Fruit fly (Drosophila melanogaster) whole organism, prepupa: ENCODE results near the gene CG43759.

Source experiments
- CG10669 ChIP-seq: fragments of 200-800 bp; sonication (Bioruptor generic); optimal IDR thresholded peaks from 3 replicates; lab custom pipeline; 2018; ENCODE audit warnings: missing biosample characterization, mild to moderate bottlenecking, missing genetic modification characterization, moderate library complexity
- CG11762 ChIP-seq: fragments of 200-800 bp; sonication (Bioruptor generic); optimal IDR thresholded peaks from 3 replicates; lab custom pipeline; 2016; ENCODE audit warnings: missing biosample characterization, missing genetic modification characterization; ENCODE audit not compliant: insufficient read depth
- CG11902 ChIP-seq: fragments of 200-800 bp; sonication (Bioruptor generic); optimal IDR thresholded peaks from 3 replicates; lab custom pipeline; 2016; ENCODE audit warnings: missing biosample characterization, missing genetic modification characterization
- CG15336 ChIP-seq: fragments of 200-800 bp; sonication (Bioruptor generic); IDR thresholded peaks from 2 replicates; pipeline ENCODE4 v1.3.6; 2022; ENCODE audit warnings: missing biosample characterization, missing genetic modification characterization
- CG3032 ChIP-seq: fragments of 200-800 bp; optimal IDR thresholded peaks from 2 replicates; lab custom pipeline; 2019; ENCODE audit warnings: missing biosample characterization, mild to moderate bottlenecking, missing genetic modification characterization, moderate library complexity
- CG32006 ChIP-seq: fragments of 200-800 bp; sonication (Bioruptor generic); optimal IDR thresholded peaks from 3 replicates; lab custom pipeline; 2017; ENCODE audit warnings: missing biosample characterization, mild to moderate bottlenecking, missing genetic modification characterization
- CG4318 ChIP-seq: fragments of 200-800 bp; sonication (Bioruptor generic); optimal IDR thresholded peaks from 3 replicates; lab custom pipeline; 2017; ENCODE audit warnings: missing biosample characterization, mild to moderate bottlenecking, missing genetic modification characterization
- CG6163 ChIP-seq: fragments of 200-800 bp; sonication (Bioruptor generic); IDR thresholded peaks from 3 replicates; pipeline ENCODE4 v1.3.6; 2022; ENCODE audit warnings: missing biosample characterization, missing genetic modification characterization
- CG6276 ChIP-seq: fragments of 200-800 bp; sonication (Bioruptor generic); optimal IDR thresholded peaks from 2 replicates; lab custom pipeline; 2017; ENCODE audit warnings: missing biosample characterization, mild to moderate bottlenecking, missing genetic modification characterization
- CG6792 ChIP-seq: fragments of 200-800 bp; sonication (Bioruptor generic); optimal IDR thresholded peaks from 3 replicates; lab custom pipeline; 2016; ENCODE audit warnings: missing biosample characterization, missing genetic modification characterization
- CG6808 ChIP-seq: fragments of 200-800 bp; sonication (Bioruptor generic); optimal IDR thresholded peaks from 3 replicates; lab custom pipeline; 2017; ENCODE audit warnings: missing biosample characterization, missing genetic modification characterization, mild to moderate bottlenecking, moderate library complexity, missing genetic modification reagents
- CG6854 ChIP-seq: fragments of 200-800 bp; sonication (Bioruptor generic); optimal IDR thresholded peaks from 2 replicates; lab custom pipeline; 2017; ENCODE audit warnings: missing biosample characterization, mild to moderate bottlenecking, missing genetic modification characterization
- CG8119 ChIP-seq: fragments of 200-800 bp; sonication (Bioruptor generic); IDR thresholded peaks from 3 replicates; pipeline ENCODE4 v1.3.6; 2022; ENCODE audit warnings: missing biosample characterization, missing genetic modification characterization
- CG9139 ChIP-seq: fragments of 200-800 bp; sonication (Bioruptor generic); optimal IDR thresholded peaks from 3 replicates; lab custom pipeline; 2017; ENCODE audit warnings: missing biosample characterization, mild to moderate bottlenecking, missing genetic modification characterization
- Eip78C ChIP-seq: fragments of 200-800 bp; sonication (Bioruptor generic); peaks from one replicate; lab custom pipeline; 2016; ENCODE audit warnings: missing biosample characterization, missing genetic modification characterization
- Eip93F ChIP-seq: fragments of 200-800 bp; sonication (Bioruptor generic); optimal IDR thresholded peaks from 2 replicates; lab custom pipeline; 2016; ENCODE audit warnings: missing biosample characterization, mild to moderate bottlenecking, missing genetic modification characterization
- Ets21C ChIP-seq: fragments of 200-800 bp; sonication (Bioruptor generic); optimal IDR thresholded peaks from 3 replicates; lab custom pipeline; 2016; ENCODE audit warnings: missing biosample characterization, missing genetic modification characterization
- Ets96B ChIP-seq: fragments of 200-800 bp; optimal IDR thresholded peaks from 2 replicates; lab custom pipeline; 2019; ENCODE audit warnings: missing biosample characterization, mild to moderate bottlenecking, missing genetic modification characterization, moderate library complexity
- Gug ChIP-seq: fragments of 200-800 bp; sonication (Bioruptor generic); IDR thresholded peaks from 2 replicates; pipeline ENCODE4 v1.3.6; 2022; ENCODE audit warnings: missing biosample characterization, missing genetic modification characterization
- Hr39 ChIP-seq: fragments of 200-800 bp; sonication (Bioruptor generic); optimal IDR thresholded peaks from 2 replicates; lab custom pipeline; 2016; ENCODE audit warnings: missing biosample characterization, missing genetic modification characterization
- Hr4 ChIP-seq: fragments of 200-800 bp; sonication (Bioruptor generic); optimal IDR thresholded peaks from 3 replicates; lab custom pipeline; 2016; ENCODE audit warnings: missing biosample characterization, missing genetic modification characterization
- OdsH ChIP-seq: fragments of 200-800 bp; sonication (Bioruptor generic); optimal IDR thresholded peaks from 3 replicates; lab custom pipeline; 2016; ENCODE audit warnings: missing biosample characterization, missing genetic modification characterization
- Smox ChIP-seq: fragments of 200-800 bp; sonication (Bioruptor generic); optimal IDR thresholded peaks from 3 replicates; lab custom pipeline; 2016; ENCODE audit warnings: missing biosample characterization, missing genetic modification characterization
- Sox102F ChIP-seq: fragments of 200-800 bp; sonication (Bioruptor generic); optimal IDR thresholded peaks from 2 replicates; lab custom pipeline; 2016; ENCODE audit warnings: missing biosample characterization, mild to moderate bottlenecking, missing genetic modification characterization
- Sox14 ChIP-seq: fragments of 200-800 bp; sonication (Bioruptor generic); optimal IDR thresholded peaks from 3 replicates; lab custom pipeline; 2016; ENCODE audit warnings: missing biosample characterization, missing genetic modification characterization
- acj6 ChIP-seq: fragments of 200-800 bp; sonication (Bioruptor generic); optimal IDR thresholded peaks from 3 replicates; lab custom pipeline; 2016; ENCODE audit warnings: missing biosample characterization, missing genetic modification characterization
- dac ChIP-seq: fragments of 200-800 bp; sonication (Bioruptor generic); optimal IDR thresholded peaks from 2 replicates; lab custom pipeline; 2017; ENCODE audit warnings: missing biosample characterization, mild to moderate bottlenecking, missing genetic modification characterization
- dsx ChIP-seq: fragments of 200-800 bp; optimal IDR thresholded peaks from 3 replicates; lab custom pipeline; 2019; ENCODE audit warnings: missing biosample characterization, mild to moderate bottlenecking, missing genetic modification characterization, moderate library complexity; ENCODE audit not compliant: poor library complexity, severe bottlenecking
- eg ChIP-seq: fragments of 200-800 bp; sonication (Bioruptor generic); IDR thresholded peaks from 3 replicates; pipeline ENCODE4 v1.3.6; 2022; ENCODE audit warnings: missing biosample characterization, missing genetic modification characterization
- esn ChIP-seq: fragments of 200-800 bp; sonication (Bioruptor generic); optimal IDR thresholded peaks from 2 replicates; lab custom pipeline; 2016; ENCODE audit warnings: missing biosample characterization, mild to moderate bottlenecking, missing genetic modification characterization, moderate library complexity
- fd59A ChIP-seq: fragments of 200-800 bp; sonication (Bioruptor generic); optimal IDR thresholded peaks from 2 replicates; lab custom pipeline; 2017; ENCODE audit warnings: missing biosample characterization, mild to moderate bottlenecking, missing genetic modification characterization, missing genetic modification reagents
- fd85E ChIP-seq: fragments of 200-800 bp; sonication (Bioruptor generic); optimal IDR thresholded peaks from 3 replicates; lab custom pipeline; 2016; ENCODE audit warnings: missing biosample characterization, missing genetic modification characterization
- fkh ChIP-seq: fragments of 200-800 bp; sonication (Bioruptor generic); optimal IDR thresholded peaks from 3 replicates; lab custom pipeline; 2017; ENCODE audit warnings: missing biosample characterization, mild to moderate bottlenecking, missing genetic modification characterization, moderate library complexity
- lz ChIP-seq: fragments of 200-800 bp; sonication (Bioruptor generic); optimal IDR thresholded peaks from 3 replicates; lab custom pipeline; 2016; ENCODE audit warnings: missing biosample characterization, missing genetic modification characterization
- net ChIP-seq: fragments of 200-800 bp; sonication (Bioruptor generic); optimal IDR thresholded peaks from 3 replicates; lab custom pipeline; 2016; ENCODE audit warnings: missing biosample characterization, missing genetic modification characterization
- pdm3 ChIP-seq: fragments of 200-800 bp; sonication (Bioruptor generic); optimal IDR thresholded peaks from 3 replicates; lab custom pipeline; 2016; ENCODE audit warnings: missing biosample characterization, missing genetic modification characterization
- ss ChIP-seq, 2 experiments: fragments of 200-800 bp; sonication (Bioruptor generic); optimal IDR thresholded peaks; 2 replicates in 1 of 2; 3 replicates in 1 of 2; lab custom pipeline; 2017 to 2018; ENCODE audit warnings: mild to moderate bottlenecking in 2 of 2, missing biosample characterization in 2 of 2, missing genetic modification characterization in 2 of 2, moderate library complexity in 1 of 2
- svp ChIP-seq: fragments of 200-800 bp; sonication (Bioruptor generic); peaks from one replicate; lab custom pipeline; 2016; ENCODE audit warnings: missing biosample characterization, missing genetic modification characterization
- topi ChIP-seq: fragments of 200-800 bp; sonication (Bioruptor generic); optimal IDR thresholded peaks from 3 replicates; lab custom pipeline; 2016; ENCODE audit warnings: missing biosample characterization, missing genetic modification characterization
- vri ChIP-seq: fragments of 200-800 bp; sonication (Bioruptor generic); optimal IDR thresholded peaks from 3 replicates; lab custom pipeline; 2016; ENCODE audit warnings: missing biosample characterization, mild to moderate bottlenecking, missing genetic modification characterization

CG43759 gene

DNA sequence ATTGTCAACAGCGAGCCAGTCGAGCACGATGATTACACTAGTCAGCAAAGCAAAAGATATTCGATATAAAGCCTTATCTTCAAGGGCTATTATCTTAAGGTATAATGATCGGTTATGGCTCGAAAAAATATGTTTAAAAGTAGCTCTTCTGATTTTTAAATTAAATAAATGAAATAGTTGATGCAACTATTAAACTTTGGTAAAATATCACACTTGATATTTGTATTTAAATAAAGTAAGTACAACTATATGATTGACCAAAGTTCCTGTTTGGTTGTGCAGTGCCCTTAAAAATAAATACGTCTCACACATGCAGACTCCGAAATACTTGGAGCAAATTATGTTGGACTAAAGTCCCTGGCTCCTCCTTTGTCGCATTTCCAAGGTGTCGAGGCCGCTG is 32.2 kb upstream of the CG43759 start:
- TF ChIP-seq CG9139: no peak
- no peak for TF ChIP-seq vri (GFP tag; lab: Kevin White, UChicago)
- TF ChIP-seq topi: no peak
- peak in 1 of 2 experiments; percentile 2 for TF ChIP-seq ss (GFP tag; optimal IDR thresholded peaks at IDR 0.05; lab: Kevin White, UChicago)
- TF ChIP-seq CG6276: peak; percentile 15
- TF ChIP-seq CG15336 (GFP tag; lab: Robert Waterston, UW): peak; percentile 42; the same call in 1 of the 2 replicates
- TF ChIP-seq CG3032 (tag; lab: Kevin White, UChicago): peak; percentile 28
- TF ChIP-seq CG8119 (GFP tag; lab: Robert Waterston, UW): no peak
- TF ChIP-seq lz (GFP tag; lab: Kevin White, UChicago): no peak
- peak; percentile 77 for TF ChIP-seq Eip78C (GFP tag; lab: Kevin White, UChicago)
- no peak for TF ChIP-seq svp (GFP tag; lab: Kevin White, UChicago)
- TF ChIP-seq esn (GFP tag; lab: Kevin White, UChicago): peak; percentile 5
- TF ChIP-seq pdm3 (GFP tag; lab: Kevin White, UChicago): peak; percentile 23
- TF ChIP-seq Ets96B (tag; lab: Kevin White, UChicago): peak; percentile 31
- TF ChIP-seq CG6808 (GFP tag; lab: Kevin White, UChicago): peak; percentile 7
- no peak for TF ChIP-seq Hr4 (GFP tag; lab: Kevin White, UChicago)
- TF ChIP-seq acj6 (GFP tag; lab: Kevin White, UChicago): no peak
- peak; percentile 1 for TF ChIP-seq CG32006
- TF ChIP-seq dsx: peak; percentile 41
- peak; percentile 10 for TF ChIP-seq OdsH

DNA sequence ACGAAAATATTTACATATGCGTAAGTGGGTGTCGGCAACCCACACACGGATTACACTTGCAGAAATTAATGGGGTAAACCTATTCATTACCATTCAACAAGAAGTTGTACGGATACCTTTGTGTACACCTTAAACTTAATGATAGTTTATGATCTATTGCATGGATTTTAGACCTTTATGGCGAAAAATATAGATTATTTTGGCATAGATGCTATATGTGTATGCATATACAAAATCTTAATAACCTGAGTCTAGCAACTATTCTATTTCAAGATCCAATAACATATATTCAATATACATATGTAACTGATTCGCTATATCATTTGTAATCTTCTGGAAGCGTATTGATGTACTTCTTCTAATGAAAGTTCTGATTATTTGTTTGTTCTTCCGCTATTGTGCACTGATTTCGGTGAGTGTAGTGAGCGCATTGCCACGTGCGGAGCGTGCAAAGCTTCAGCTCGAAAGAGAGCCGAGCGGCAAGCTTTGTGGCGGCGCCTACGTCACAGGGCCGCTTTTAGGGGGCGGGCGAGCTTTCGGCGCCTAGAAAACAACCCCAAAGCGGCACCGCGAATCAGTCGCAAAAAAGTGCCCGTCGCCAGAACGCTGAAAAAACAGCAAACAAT is 30.2 kb upstream of the CG43759 start, which contains the start of gene CG7378:
TSS of gene CG7378 (plus strand) at position 576 of the 626 bp plus-strand sequence.
- peak; percentile 35 for TF ChIP-seq Hr4 (GFP tag; lab: Kevin White, UChicago)
- TF ChIP-seq CG6792 (GFP tag; lab: Kevin White, UChicago): no peak
- no peak for TF ChIP-seq CG6854 (GFP tag; lab: Kevin White, UChicago)
- no peak for TF ChIP-seq fd59A (GFP tag; lab: Kevin White, UChicago)
- peak; percentile 63 for TF ChIP-seq fkh (GFP tag; lab: Kevin White, UChicago)
- TF ChIP-seq Eip78C (GFP tag; lab: Kevin White, UChicago): peak; percentile 89
- peak; percentile 5; the same call in 1 of the 3 replicates for TF ChIP-seq eg (GFP tag; lab: Robert Waterston, UW)
- no peak for TF ChIP-seq CG11902 (GFP tag; lab: Kevin White, UChicago)
- TF ChIP-seq CG10669 (GFP tag; lab: Kevin White, UChicago): no peak
- no peak for TF ChIP-seq CG9139
- TF ChIP-seq CG32006: peak; percentile 41

dm6 chrX:18900958-18901357 is 29.2 kb upstream of the CG43759 start:
- TF ChIP-seq CG11762 (GFP tag; lab: Kevin White, UChicago): no peak
- TF ChIP-seq fd85E (GFP tag; lab: Kevin White, UChicago): no peak
- TF ChIP-seq dac (GFP tag; lab: Kevin White, UChicago): no peak
- TF ChIP-seq Gug (GFP tag; lab: Robert Waterston, UW): no peak

DNA sequence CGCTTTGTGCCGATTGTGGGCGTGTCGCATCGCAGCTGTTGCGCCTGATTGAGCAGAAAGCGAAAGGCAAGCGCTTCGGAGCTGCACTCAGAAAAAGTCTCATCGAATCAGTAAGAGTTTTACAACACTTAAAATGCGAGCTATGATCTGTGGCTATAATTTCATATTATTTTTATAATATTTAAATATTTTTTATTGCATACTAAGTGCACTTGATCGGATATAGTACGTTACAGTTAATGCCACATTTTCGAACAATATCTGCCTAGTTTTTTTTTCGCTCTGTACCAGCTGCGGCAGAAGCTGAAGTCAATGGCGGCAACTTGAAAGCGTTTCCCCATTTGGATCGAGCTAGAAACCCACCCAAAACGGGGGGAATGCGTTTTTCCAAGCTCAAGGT is 27.3 kb upstream of the CG43759 start:
- TF ChIP-seq CG4318 (no peak), CG6163 (0 out of 3 replicates have a peak, but pooled peaks have one; percentile 23), lz (GFP tag; lab: Kevin White, UChicago) (no peak), Hr4 (GFP tag; lab: Kevin White, UChicago) (no peak), CG6854 (GFP tag; lab: Kevin White, UChicago) (no peak), CG6792 (GFP tag; lab: Kevin White, UChicago) (no peak), Smox (GFP tag; lab: Kevin White, UChicago) (no peak), CG9139 (no peak), Eip78C (GFP tag; lab: Kevin White, UChicago) (peak; percentile 53), fd85E (GFP tag; lab: Kevin White, UChicago) (no peak), Sox102F (GFP tag; lab: Kevin White, UChicago) (no peak), Ets21C (no peak), vri (GFP tag; lab: Kevin White, UChicago) (no peak), dsx (no peak), Sox14 (GFP tag; lab: Kevin White, UChicago) (no peak), net (no peak), pdm3 (GFP tag; lab: Kevin White, UChicago) (no peak), CG32006 (peak; percentile 21), ss (GFP tag; optimal IDR thresholded peaks at IDR 0.05; lab: Kevin White, UChicago) (no peak), svp (GFP tag; lab: Kevin White, UChicago) (no peak), CG11902 (GFP tag; lab: Kevin White, UChicago) (no peak), esn (GFP tag; lab: Kevin White, UChicago) (no peak), OdsH (no peak), fkh (GFP tag; lab: Kevin White, UChicago) (no peak), dac (GFP tag; lab: Kevin White, UChicago) (no peak), Hr39 (GFP tag; lab: Kevin White, UChicago) (no peak), Ets96B (tag; lab: Kevin White, UChicago) (no peak), Eip93F (GFP tag; lab: Kevin White, UChicago) (no peak), topi (no peak), eg (GFP tag; lab: Robert Waterston, UW) (0 out of 3 replicates have a peak, but pooled peaks have one; percentile 10), CG15336 (GFP tag; lab: Robert Waterston, UW) (0 out of 2 replicates have a peak, but pooled peaks have one; percentile 29)
